Worm (Caenorhabditis elegans) whole organism, young adult: ENCODE measurements around the gene ZK757.2.

Source experiments
- B0019.2 ChIP-seq: fragments of 200-800 bp; sonication (Bioruptor generic); conservative IDR thresholded peaks from 2 replicates; pipeline ENCODE4 v1.3.6; 2022; ENCODE audit warnings: missing genetic modification reagents, missing genetic modification characterization, missing compliant biosample characterization
- B0035.1 ChIP-seq: sonication (generic microtip); optimal IDR thresholded peaks from 2 replicates; lab custom pipeline; 2016; ENCODE audit warnings: missing genetic modification characterization, mild to moderate bottlenecking, missing compliant biosample characterization, missing genotype, missing genetic modification reagents
- B0261.1 ChIP-seq: sonication (generic microtip); optimal IDR thresholded peaks from 2 replicates; lab custom pipeline; 2016; ENCODE audit warnings: mild to moderate bottlenecking, missing genetic modification characterization, moderate library complexity, missing compliant biosample characterization
- C17E4.6 ChIP-seq: fragments of 200-800 bp; sonication (Bioruptor generic); IDR thresholded peaks from 2 replicates; pipeline ENCODE4 v1.3.6; 2022; ENCODE audit warnings: missing genetic modification reagents, missing genetic modification characterization, missing compliant biosample characterization
- D2030.7 ChIP-seq: fragments of 200-800 bp; sonication (Bioruptor generic); IDR thresholded peaks from 2 replicates; pipeline ENCODE4 v1.3.6; 2022; ENCODE audit warnings: missing genetic modification reagents, missing genetic modification characterization, missing compliant biosample characterization
- F23B12.7 ChIP-seq: sonication (generic microtip); optimal IDR thresholded peaks from 2 replicates; lab custom pipeline; 2017; ENCODE audit warnings: missing genetic modification characterization, mild to moderate bottlenecking, missing compliant biosample characterization, antibody characterized with exemption, moderate library complexity; ENCODE audit not compliant: insufficient read depth
- F33H1.4 ChIP-seq: fragments of 200-800 bp; sonication (Bioruptor generic); IDR thresholded peaks from 2 replicates; pipeline ENCODE4 v1.3.6; 2022; ENCODE audit warnings: missing genetic modification reagents, missing genetic modification characterization, missing compliant biosample characterization
- K12H6.12 ChIP-seq: fragments of 200-800 bp; sonication (Bioruptor generic); optimal IDR thresholded peaks from 2 replicates; lab custom pipeline; 2018; ENCODE audit warnings: mild to moderate bottlenecking, missing genetic modification characterization, missing compliant biosample characterization
- T26A5.8 ChIP-seq: sonication (generic microtip); optimal IDR thresholded peaks from 2 replicates; lab custom pipeline; 2016; ENCODE audit warnings: missing genetic modification characterization, missing compliant biosample characterization
- Y53F4B.3 ChIP-seq: fragments of 200-800 bp; sonication (Bioruptor generic); IDR thresholded peaks from 2 replicates; pipeline ENCODE4 v1.3.6; 2022; ENCODE audit warnings: missing genetic modification reagents, missing genetic modification characterization, missing compliant biosample characterization
- Y53G8AR.9 ChIP-seq: fragments of 200-800 bp; sonication (Bioruptor generic); conservative IDR thresholded peaks from 2 replicates; pipeline ENCODE4 v1.3.6; 2022; ENCODE audit warnings: missing genetic modification reagents, missing genetic modification characterization, missing compliant biosample characterization
- Y56A3A.18 ChIP-seq: fragments of 200-800 bp; sonication (Bioruptor generic); IDR thresholded peaks from 2 replicates; pipeline ENCODE4 v1.3.6; 2022; ENCODE audit warnings: missing genetic modification reagents, missing genetic modification characterization, missing compliant biosample characterization
- Y67H2A.10 ChIP-seq: fragments of 200-800 bp; sonication (Bioruptor generic); conservative IDR thresholded peaks from 2 replicates; pipeline ENCODE4 v1.3.6; 2022; ENCODE audit warnings: missing genetic modification reagents, missing genetic modification characterization, missing compliant biosample characterization
- Y95B8A.8 ChIP-seq: fragments of 200-800 bp; sonication (Bioruptor generic); IDR thresholded peaks from 2 replicates; pipeline ENCODE4 v1.3.6; 2022; ENCODE audit warnings: missing genetic modification reagents, missing genetic modification characterization, missing compliant biosample characterization
- aptf-3 ChIP-seq: fragments of 200-800 bp; sonication (Bioruptor generic); IDR thresholded peaks from 2 replicates; pipeline ENCODE4 v1.3.6; 2022; ENCODE audit warnings: missing genetic modification characterization, missing compliant biosample characterization
- athp-1 ChIP-seq: sonication (generic microtip); optimal IDR thresholded peaks from 2 replicates; lab custom pipeline; 2017; ENCODE audit warnings: mild to moderate bottlenecking, missing genetic modification characterization, missing compliant biosample characterization
- attf-5 ChIP-seq: fragments of 200-800 bp; sonication (Bioruptor generic); optimal IDR thresholded peaks from 2 replicates; lab custom pipeline; 2018; ENCODE audit warnings: mild to moderate bottlenecking, missing genetic modification characterization, missing compliant biosample characterization
- bed-1 ChIP-seq: fragments of 200-800 bp; sonication (Bioruptor generic); IDR thresholded peaks from 2 replicates; pipeline ENCODE4 v1.3.6; 2022; ENCODE audit warnings: missing genetic modification reagents, missing genetic modification characterization, missing compliant biosample characterization
- ccch-3 ChIP-seq: fragments of 200-800 bp; sonication (Bioruptor generic); optimal IDR thresholded peaks from 2 replicates; lab custom pipeline; 2018; ENCODE audit warnings: mild to moderate bottlenecking, missing genetic modification characterization, missing compliant biosample characterization
- cebp-2 ChIP-seq: fragments of 200-800 bp; sonication (Bioruptor generic); IDR thresholded peaks from 2 replicates; pipeline ENCODE4 v1.3.6; 2022; ENCODE audit warnings: missing genetic modification characterization, missing compliant biosample characterization
- ceh-27 ChIP-seq: fragments of 200-800 bp; sonication (Bioruptor generic); optimal IDR thresholded peaks from 2 replicates; lab custom pipeline; 2018; ENCODE audit warnings: mild to moderate bottlenecking, missing genetic modification characterization, moderate library complexity, missing compliant biosample characterization
- ceh-40 ChIP-seq: fragments of 200-800 bp; sonication (Bioruptor generic); IDR thresholded peaks from 2 replicates; pipeline ENCODE4 v1.3.6; 2022; ENCODE audit warnings: missing genetic modification characterization, missing compliant biosample characterization
- ceh-79 ChIP-seq: sonication (generic microtip); optimal IDR thresholded peaks from 2 replicates; lab custom pipeline; 2017; ENCODE audit warnings: mild to moderate bottlenecking, missing genetic modification characterization, missing compliant biosample characterization
- dox-1 ChIP-seq: fragments of 200-800 bp; sonication (Bioruptor generic); IDR thresholded peaks from 2 replicates; pipeline ENCODE4 v1.3.6; 2022; ENCODE audit warnings: missing genetic modification reagents, missing genetic modification characterization, missing compliant biosample characterization
- egl-18 ChIP-seq: fragments of 200-800 bp; sonication (Bioruptor generic); IDR thresholded peaks from 2 replicates; pipeline ENCODE4 v1.3.6; 2022; ENCODE audit warnings: missing genetic modification reagents, missing genetic modification characterization, missing compliant biosample characterization
- ets-4 ChIP-seq: fragments of 200-800 bp; sonication (Bioruptor generic); optimal IDR thresholded peaks from 2 replicates; lab custom pipeline; 2018; ENCODE audit warnings: mild to moderate bottlenecking, missing genetic modification characterization, missing compliant biosample characterization
- fkh-3 ChIP-seq: sonication (generic microtip); optimal IDR thresholded peaks from 2 replicates; lab custom pipeline; 2016; ENCODE audit warnings: mild to moderate bottlenecking, missing genetic modification characterization, missing compliant biosample characterization
- hlh-26 ChIP-seq: fragments of 200-800 bp; sonication (Bioruptor generic); conservative IDR thresholded peaks from 2 replicates; pipeline ENCODE4 v1.3.6; 2022; ENCODE audit warnings: missing genetic modification reagents, missing genetic modification characterization, missing compliant biosample characterization
- hmg-20 ChIP-seq: fragments of 200-800 bp; sonication (Bioruptor generic); IDR thresholded peaks from 2 replicates; pipeline ENCODE4 v1.3.6; 2022; ENCODE audit warnings: missing genetic modification reagents, missing genetic modification characterization, missing compliant biosample characterization
- hrde-1 ChIP-seq: sonication (generic microtip); optimal IDR thresholded peaks from 2 replicates; lab custom pipeline; 2016; ENCODE audit warnings: missing genetic modification characterization, mild to moderate bottlenecking, missing compliant biosample characterization, moderate library complexity, missing genotype, missing genetic modification reagents, borderline replicate concordance
- lag-1 ChIP-seq: fragments of 200-800 bp; sonication (Bioruptor generic); IDR thresholded peaks from 2 replicates; pipeline ENCODE4 v1.3.6; 2022; ENCODE audit warnings: missing genetic modification reagents, missing genetic modification characterization, missing compliant biosample characterization
- let-607 ChIP-seq, 2 experiments: fragments of 200-800 bp in 1 of 2; sonication (Bioruptor generic) in 1 of 2; sonication (generic microtip) in 1 of 2; optimal IDR thresholded peaks; 2 replicates each; lab custom pipeline; 2016 to 2018; ENCODE audit warnings: mild to moderate bottlenecking in 2 of 2, missing compliant biosample characterization in 2 of 2, missing genetic modification characterization in 2 of 2, moderate library complexity in 2 of 2, missing genotype in 1 of 2
- lir-1 ChIP-seq: fragments of 200-800 bp; sonication (Bioruptor generic); conservative IDR thresholded peaks from 2 replicates; pipeline ENCODE4 v1.3.6; 2022; ENCODE audit warnings: missing genetic modification reagents, missing genetic modification characterization, missing compliant biosample characterization
- lsl-1 ChIP-seq: fragments of 200-800 bp; sonication (Bioruptor generic); optimal IDR thresholded peaks from 2 replicates; lab custom pipeline; 2018; ENCODE audit warnings: mild to moderate bottlenecking, missing genetic modification characterization, moderate library complexity, missing compliant biosample characterization
- madf-3 ChIP-seq: fragments of 200-800 bp; sonication (Bioruptor generic); IDR thresholded peaks from 2 replicates; pipeline ENCODE4 v1.3.6; 2022; ENCODE audit warnings: missing genetic modification reagents, missing genetic modification characterization, missing compliant biosample characterization
- nfya-2 ChIP-seq: fragments of 200-800 bp; sonication (Bioruptor generic); IDR thresholded peaks from 2 replicates; pipeline ENCODE4 v1.3.6; 2022; ENCODE audit warnings: missing genetic modification reagents, missing genetic modification characterization, missing compliant biosample characterization
- nhr-27 ChIP-seq: fragments of 200-800 bp; sonication (Bioruptor generic); optimal IDR thresholded peaks from 2 replicates; lab custom pipeline; 2018; ENCODE audit warnings: mild to moderate bottlenecking, missing genetic modification characterization, moderate library complexity, missing compliant biosample characterization
- nhr-80 ChIP-seq: sonication (generic microtip); optimal IDR thresholded peaks from 2 replicates; lab custom pipeline; 2016; ENCODE audit warnings: missing genetic modification characterization, missing compliant biosample characterization
- pbrm-1 ChIP-seq: fragments of 200-800 bp; sonication (Bioruptor generic); IDR thresholded peaks from 2 replicates; pipeline ENCODE4 v1.3.6; 2022; ENCODE audit warnings: missing genetic modification reagents, missing genetic modification characterization, missing compliant biosample characterization
- sea-2 ChIP-seq: fragments of 200-800 bp; sonication (Bioruptor generic); IDR thresholded peaks from 2 replicates; pipeline ENCODE4 v1.3.6; 2022; ENCODE audit warnings: missing genetic modification characterization, missing compliant biosample characterization
- somi-1 ChIP-seq: fragments of 200-800 bp; sonication (Bioruptor generic); optimal IDR thresholded peaks from 2 replicates; lab custom pipeline; 2018; ENCODE audit warnings: mild to moderate bottlenecking, missing genetic modification characterization, missing compliant biosample characterization
- tbp1 ChIP-seq: fragments of 200-800 bp; sonication (Bioruptor generic); optimal IDR thresholded peaks from 2 replicates; lab custom pipeline; 2018; ENCODE audit warnings: mild to moderate bottlenecking, missing genetic modification characterization, missing compliant biosample characterization
- tlf-1 ChIP-seq: fragments of 200-800 bp; sonication (Bioruptor generic); optimal IDR thresholded peaks from 2 replicates; lab custom pipeline; 2018; ENCODE audit warnings: mild to moderate bottlenecking, missing genetic modification characterization, missing compliant biosample characterization
- unc-130 ChIP-seq: sonication (generic microtip); optimal IDR thresholded peaks from 2 replicates; lab custom pipeline; 2016; ENCODE audit warnings: missing genetic modification reagents, missing genetic modification characterization, missing compliant biosample characterization
- ztf-18 ChIP-seq: sonication (generic microtip); optimal IDR thresholded peaks from 2 replicates; lab custom pipeline; 2016; ENCODE audit warnings: missing genotype, mild to moderate bottlenecking, missing genetic modification characterization, missing compliant biosample characterization
- ztf-6 ChIP-seq: fragments of 200-800 bp; sonication (Bioruptor generic); IDR thresholded peaks from 2 replicates; pipeline ENCODE4 v1.3.6; 2022; ENCODE audit warnings: missing genetic modification reagents, missing genetic modification characterization, missing compliant biosample characterization

Gene ZK757.2

ce11 chrIII:9861470-9862342 is 17.0 kb downstream of the ZK757.2 start (continued):
- TF ChIP-seq C17E4.6 (GFP tag; lab: Robert Waterston, UW), result no peak
- TF ChIP-seq nfya-2, result no peak
- TF ChIP-seq aptf-3 (GFP tag; lab: Robert Waterston, UW), result 0 out of 2 replicates have a peak, but pooled peaks have one; percentile 71
- peak; percentile 38 for TF ChIP-seq somi-1 (GFP tag; lab: Kevin White, UChicago)
- TF ChIP-seq Y53G8AR.9 (GFP tag; lab: Robert Waterston, UW), result peak; percentile 78
- peak in 1 of 2 experiments; percentile 4 for TF ChIP-seq let-607 (tag; optimal IDR thresholded peaks at IDR 0.05; lab: Kevin White, UChicago)
- no peak for TF ChIP-seq B0019.2 (GFP tag; lab: Robert Waterston, UW)
- 0 out of 2 replicates have a peak, but pooled peaks have one; percentile 40 for TF ChIP-seq Y53F4B.3
- TF ChIP-seq ceh-40 (GFP tag; lab: Robert Waterston, UW), result peak; percentile 82; the same call in 1 of the 2 replicates
- TF ChIP-seq Y56A3A.18 (GFP tag; lab: Robert Waterston, UW), result peak; percentile 71; the same call in 1 of the 2 replicates
- TF ChIP-seq cebp-2 (GFP tag; lab: Robert Waterston, UW), result peak; percentile 89; the same call in 1 of the 2 replicates
- peak; percentile 23 for TF ChIP-seq tlf-1 (GFP tag; lab: Kevin White, UChicago)
- peak; percentile 34; the same call in 1 of the 2 replicates for TF ChIP-seq F33H1.4 (GFP tag; lab: Robert Waterston, UW)
- TF ChIP-seq T26A5.8 (tag; lab: Kevin White, UChicago), result no peak
- peak; percentile 59 for TF ChIP-seq ceh-27 (GFP tag; lab: Kevin White, UChicago)
- no peak for TF ChIP-seq lag-1 (GFP tag; lab: Robert Waterston, UW)
- TF ChIP-seq dox-1 (GFP tag; lab: Robert Waterston, UW), result peak; percentile 72
- TF ChIP-seq hrde-1, result peak; percentile 14
- TF ChIP-seq unc-130 (GFP tag; lab: Kevin White, UChicago), result peak; percentile 51
- no peak for TF ChIP-seq ceh-79 (tag; lab: Kevin White, UChicago)
- peak; percentile 94 for TF ChIP-seq B0261.1
- TF ChIP-seq ztf-18 (tag; lab: Kevin White, UChicago), result peak; percentile 60
- TF ChIP-seq tbp1 (GFP tag; lab: Kevin White, UChicago), result peak; percentile 98
- no peak for TF ChIP-seq egl-18 (GFP tag; lab: Robert Waterston, UW)
- peak; percentile 25 for TF ChIP-seq nhr-80
- peak; percentile 78; the same call in 1 of the 2 replicates for TF ChIP-seq hmg-20 (GFP tag; lab: Robert Waterston, UW)
- TF ChIP-seq ets-4 (GFP tag; lab: Kevin White, UChicago), result peak; percentile 14
- TF ChIP-seq lsl-1 (GFP tag; lab: Kevin White, UChicago), result peak; percentile 54
- peak; percentile 28 for TF ChIP-seq attf-5 (GFP tag; lab: Kevin White, UChicago)
- peak; percentile 54; the same call in 1 of the 2 replicates for TF ChIP-seq pbrm-1 (GFP tag; lab: Robert Waterston, UW)
- no peak for TF ChIP-seq fkh-3 (tag; lab: Kevin White, UChicago)
- no peak for TF ChIP-seq F23B12.7 (tag; lab: Kevin White, UChicago)
- 0 out of 2 replicates have a peak, but pooled peaks have one; percentile 27 for TF ChIP-seq D2030.7
- TF ChIP-seq hlh-26 (GFP tag; lab: Robert Waterston, UW), result no peak
- TF ChIP-seq Y95B8A.8 (GFP tag; lab: Robert Waterston, UW), result peak; percentile 81; the same call in 1 of the 2 replicates
- TF ChIP-seq athp-1 (tag; lab: Kevin White, UChicago), result peak; percentile 72
- peak; percentile 54; the same call in 1 of the 2 replicates for TF ChIP-seq madf-3 (GFP tag; lab: Robert Waterston, UW)
- peak; percentile 49; the same call in 1 of the 2 replicates for TF ChIP-seq Y67H2A.10 (GFP tag; lab: Robert Waterston, UW)
- TF ChIP-seq nhr-27 (tag; lab: Kevin White, UChicago), result no peak
- TF ChIP-seq sea-2 (GFP tag; lab: Robert Waterston, UW), result no peak
- TF ChIP-seq B0035.1 (tag; lab: Kevin White, UChicago), result no peak
- TF ChIP-seq bed-1, result no peak
- no peak for TF ChIP-seq lir-1 (GFP tag; lab: Robert Waterston, UW)
- TF ChIP-seq ztf-6, result no peak
- peak; percentile 40 for TF ChIP-seq K12H6.12 (tag; lab: Kevin White, UChicago)
- peak; percentile 61 for TF ChIP-seq ccch-3
